Fruit fly (Drosophila melanogaster) whole organism, embryonic: ENCODE data around the gene CG32073.

ENCODE experiments used
- ATbp ChIP-seq: fragments of 200-800 bp; sonication (Bioruptor generic); optimal IDR thresholded peaks from 2 replicates; lab custom pipeline; 2017; ENCODE audit warnings: missing biosample characterization, mild to moderate bottlenecking, missing genetic modification characterization, missing genetic modification reagents
- Abd-B ChIP-seq: fragments of 200-800 bp; sonication (Bioruptor generic); optimal IDR thresholded peaks from 2 replicates; lab custom pipeline; 2018; ENCODE audit warnings: missing biosample characterization, mild to moderate bottlenecking, missing genetic modification characterization, moderate library complexity
- CG10147 ChIP-seq: fragments of 200-800 bp; sonication (Bioruptor generic); optimal IDR thresholded peaks from 2 replicates; lab custom pipeline; 2019; ENCODE audit warnings: missing biosample characterization, mild to moderate bottlenecking, missing genetic modification characterization, moderate library complexity
- CG11085 ChIP-seq: fragments of 200-800 bp; sonication (Bioruptor generic); IDR thresholded peaks from 2 replicates; pipeline ENCODE4 v1.3.6; 2022; ENCODE audit warnings: missing biosample characterization, missing genetic modification characterization
- CG13775 ChIP-seq: fragments of 200-800 bp; sonication (Bioruptor generic); optimal IDR thresholded peaks from 3 replicates; lab custom pipeline; 2017; ENCODE audit warnings: missing biosample characterization, mild to moderate bottlenecking, missing genetic modification characterization
- CG16863 ChIP-seq: fragments of 200-800 bp; sonication (Bioruptor generic); optimal IDR thresholded peaks from 3 replicates; lab custom pipeline; 2016; ENCODE audit warnings: missing biosample characterization, missing genetic modification characterization
- CG18262 ChIP-seq: fragments of 200-800 bp; optimal IDR thresholded peaks from 3 replicates; lab custom pipeline; 2019; ENCODE audit warnings: missing biosample characterization, mild to moderate bottlenecking, missing genetic modification characterization, moderate library complexity
- CG1832 ChIP-seq: fragments of 200-800 bp; sonication (Bioruptor generic); optimal IDR thresholded peaks from 2 replicates; lab custom pipeline; 2017; ENCODE audit warnings: missing biosample characterization, mild to moderate bottlenecking, missing genetic modification characterization, inconsistent platforms
- CG2120 ChIP-seq: fragments of 200-800 bp; sonication (Bioruptor generic); optimal IDR thresholded peaks from 3 replicates; lab custom pipeline; 2016; ENCODE audit warnings: missing biosample characterization, missing genetic modification characterization
- CG3838 ChIP-seq: fragments of 200-800 bp; sonication (Bioruptor generic); optimal IDR thresholded peaks from 3 replicates; lab custom pipeline; 2016; ENCODE audit warnings: missing biosample characterization, missing genetic modification characterization
- CG4360 ChIP-seq: fragments of 200-800 bp; sonication (Bioruptor generic); IDR thresholded peaks from 2 replicates; pipeline ENCODE4 v1.3.6; 2022; ENCODE audit warnings: missing biosample characterization, missing genetic modification characterization
- CG4854 ChIP-seq: fragments of 200-800 bp; sonication (Bioruptor generic); optimal IDR thresholded peaks from 2 replicates; lab custom pipeline; 2016; ENCODE audit warnings: missing biosample characterization, missing genetic modification characterization, inconsistent platforms
- CG5245 ChIP-seq: fragments of 200-800 bp; sonication (Bioruptor generic); optimal IDR thresholded peaks from 3 replicates; lab custom pipeline; 2016; ENCODE audit warnings: missing biosample characterization, missing genetic modification characterization
- CG6765 ChIP-seq: fragments of 200-800 bp; sonication (Bioruptor generic); optimal IDR thresholded peaks from 3 replicates; lab custom pipeline; 2017; ENCODE audit warnings: missing biosample characterization, mild to moderate bottlenecking, missing genetic modification characterization
- CG7839 ChIP-seq: fragments of 200-800 bp; sonication (Bioruptor generic); optimal IDR thresholded peaks from 3 replicates; lab custom pipeline; 2018; ENCODE audit warnings: missing biosample characterization, mild to moderate bottlenecking, missing genetic modification characterization, moderate library complexity
- CG7928 ChIP-seq: fragments of 200-800 bp; sonication (Bioruptor generic); optimal IDR thresholded peaks from 2 replicates; lab custom pipeline; 2017; ENCODE audit warnings: missing biosample characterization, mild to moderate bottlenecking, missing genetic modification characterization
- CG7963 ChIP-seq: fragments of 200-800 bp; sonication (Bioruptor generic); IDR thresholded peaks from 3 replicates; pipeline ENCODE4 v1.3.6; 2022; ENCODE audit warnings: missing biosample characterization, missing genetic modification characterization; ENCODE audit not compliant: partially characterized antibody
- CG8765 ChIP-seq: fragments of 200-800 bp; sonication (Bioruptor generic); IDR thresholded peaks from 2 replicates; pipeline ENCODE4 v1.3.6; 2022; ENCODE audit warnings: missing biosample characterization, missing genetic modification characterization
- CG9727 ChIP-seq: fragments of 200-800 bp; sonication (Bioruptor generic); optimal IDR thresholded peaks from 3 replicates; lab custom pipeline; 2017; ENCODE audit warnings: missing biosample characterization, mild to moderate bottlenecking, missing genetic modification characterization
- CTCF ChIP-seq: fragments of 200-800 bp; sonication (Bioruptor generic); optimal IDR thresholded peaks from 2 replicates; lab custom pipeline; 2017; ENCODE audit warnings: missing biosample characterization, mild to moderate bottlenecking, missing genetic modification characterization, moderate library complexity
- CkIIα-i1 ChIP-seq: fragments of 200-800 bp; sonication (Bioruptor generic); IDR thresholded peaks from 2 replicates; pipeline ENCODE4 v1.3.6; 2022; ENCODE audit warnings: missing biosample characterization, missing genetic modification characterization
- ERR ChIP-seq: fragments of 200-800 bp; sonication (Bioruptor generic); optimal IDR thresholded peaks from 2 replicates; lab custom pipeline; 2016; ENCODE audit warnings: missing biosample characterization, missing genetic modification characterization
- Elba2 ChIP-seq: fragments of 200-800 bp; sonication (Bioruptor generic); optimal IDR thresholded peaks from 3 replicates; lab custom pipeline; 2016; ENCODE audit warnings: missing biosample characterization, missing genetic modification characterization
- HmgZ ChIP-seq: fragments of 200-800 bp; sonication (Bioruptor generic); optimal IDR thresholded peaks from 2 replicates; lab custom pipeline; 2018; ENCODE audit warnings: missing biosample characterization, mild to moderate bottlenecking, missing genetic modification characterization
- Med ChIP-seq: fragments of 200-800 bp; sonication (Bioruptor generic); peaks from one replicate; lab custom pipeline; 2016; ENCODE audit warnings: missing biosample characterization, missing genetic modification characterization, mild to moderate bottlenecking, inconsistent platforms, moderate library complexity
- Meics ChIP-seq: fragments of 200-800 bp; sonication (Bioruptor generic); optimal IDR thresholded peaks from 2 replicates; lab custom pipeline; 2017; ENCODE audit warnings: missing biosample characterization, mild to moderate bottlenecking, missing genetic modification characterization
- Oli ChIP-seq: fragments of 200-800 bp; sonication (Bioruptor generic); optimal IDR thresholded peaks from 2 replicates; lab custom pipeline; 2018; ENCODE audit warnings: missing biosample characterization, mild to moderate bottlenecking, missing genetic modification characterization, moderate library complexity
- Optix ChIP-seq: fragments of 200-800 bp; sonication (Bioruptor generic); IDR thresholded peaks from 3 replicates; pipeline ENCODE4 v1.3.6; 2022; ENCODE audit warnings: missing biosample characterization, missing genetic modification characterization
- PHDP ChIP-seq: fragments of 200-800 bp; sonication (Bioruptor generic); optimal IDR thresholded peaks from 3 replicates; lab custom pipeline; 2018; ENCODE audit warnings: missing biosample characterization, mild to moderate bottlenecking, missing genetic modification characterization, moderate library complexity
- Sox100B ChIP-seq: fragments of 200-800 bp; sonication (Bioruptor generic); optimal IDR thresholded peaks from 3 replicates; lab custom pipeline; 2018; ENCODE audit warnings: missing biosample characterization, mild to moderate bottlenecking, missing genetic modification characterization
- Ssrp ChIP-seq: fragments of 200-800 bp; sonication (Bioruptor generic); optimal IDR thresholded peaks from 2 replicates; lab custom pipeline; 2018; ENCODE audit warnings: missing biosample characterization, mild to moderate bottlenecking, missing genetic modification characterization, moderate library complexity
- Xrp1 ChIP-seq: fragments of 200-800 bp; sonication (Bioruptor generic); IDR thresholded peaks from 2 replicates; pipeline ENCODE4 v1.3.6; 2022; ENCODE audit warnings: missing biosample characterization, missing genetic modification characterization
- ab ChIP-seq: fragments of 200-800 bp; sonication (Bioruptor generic); optimal IDR thresholded peaks from 2 replicates; lab custom pipeline; 2016; ENCODE audit warnings: missing biosample characterization, missing genetic modification characterization
- ara ChIP-seq: fragments of 200-800 bp; sonication (Bioruptor generic); IDR thresholded peaks from 2 replicates; pipeline ENCODE4 v1.3.6; 2022; ENCODE audit warnings: missing biosample characterization, missing genetic modification characterization
- ase ChIP-seq: fragments of 200-800 bp; sonication (Bioruptor generic); IDR thresholded peaks from 3 replicates; pipeline ENCODE4 v1.3.6; 2022; ENCODE audit warnings: missing biosample characterization, missing genetic modification characterization
- cad ChIP-seq: fragments of >200 bp; optimal IDR thresholded peaks from 2 replicates; lab custom pipeline; 2017; ENCODE audit warnings: missing biosample characterization, missing genetic modification characterization
- chm ChIP-seq: fragments of 200-800 bp; sonication (Bioruptor generic); IDR thresholded peaks from 2 replicates; pipeline ENCODE4 v1.3.6; 2022; ENCODE audit warnings: missing biosample characterization, missing genetic modification characterization
- chn ChIP-seq: fragments of 200-800 bp; sonication (Bioruptor generic); optimal IDR thresholded peaks from 2 replicates; lab custom pipeline; 2016; ENCODE audit warnings: missing biosample characterization, missing genetic modification characterization
- ewg ChIP-seq: fragments of 200-800 bp; sonication (Bioruptor generic); optimal IDR thresholded peaks from 3 replicates; lab custom pipeline; 2017; ENCODE audit warnings: mild to moderate bottlenecking, missing biosample characterization, missing genetic modification reagents, missing genetic modification characterization
- gcm ChIP-seq: fragments of 200-800 bp; sonication (Bioruptor generic); optimal IDR thresholded peaks from 2 replicates; lab custom pipeline; 2019; ENCODE audit warnings: missing biosample characterization, mild to moderate bottlenecking, missing genetic modification characterization, moderate library complexity
- gfzf ChIP-seq: fragments of 200-800 bp; sonication (Bioruptor generic); optimal IDR thresholded peaks from 2 replicates; lab custom pipeline; 2016; ENCODE audit warnings: missing biosample characterization, mild to moderate bottlenecking, missing genetic modification characterization, moderate library complexity
- kay ChIP-seq: fragments of 200-800 bp; sonication (Bioruptor generic); optimal IDR thresholded peaks from 2 replicates; lab custom pipeline; 2016; ENCODE audit warnings: missing biosample characterization, missing genetic modification characterization
- ken ChIP-seq: fragments of 200-800 bp; sonication (Bioruptor generic); IDR thresholded peaks from 3 replicates; pipeline ENCODE4 v1.3.6; 2022; ENCODE audit warnings: missing biosample characterization, missing genetic modification characterization
- otp ChIP-seq: fragments of 200-800 bp; sonication (Bioruptor generic); IDR thresholded peaks from 3 replicates; pipeline ENCODE4, ENCODE4 v1.3.6; 2022; ENCODE audit warnings: missing biosample characterization, missing genetic modification characterization
- pum ChIP-seq: fragments of 200-800 bp; sonication (Bioruptor generic); optimal IDR thresholded peaks from 2 replicates; lab custom pipeline; 2016; ENCODE audit warnings: missing biosample characterization, missing genetic modification characterization
- rib ChIP-seq: fragments of 200-800 bp; sonication (Bioruptor generic); IDR thresholded peaks from 2 replicates; pipeline ENCODE4 v1.3.6; 2022; ENCODE audit warnings: missing biosample characterization, missing genetic modification characterization
- salm ChIP-seq: fragments of 200-800 bp; sonication (Bioruptor generic); optimal IDR thresholded peaks from 2 replicates; lab custom pipeline; 2018; ENCODE audit warnings: missing biosample characterization, mild to moderate bottlenecking, missing genetic modification characterization
- sna ChIP-seq: fragments of 200-800 bp; sonication (Bioruptor generic); IDR thresholded peaks from 2 replicates; pipeline ENCODE4 v1.3.6; 2022; ENCODE audit warnings: missing biosample characterization, missing genetic modification characterization; ENCODE audit not compliant: partially characterized antibody
- sug ChIP-seq: fragments of 200-800 bp; optimal IDR thresholded peaks from 2 replicates; lab custom pipeline; 2019; ENCODE audit warnings: missing biosample characterization, mild to moderate bottlenecking, missing genetic modification characterization, moderate library complexity
- trh ChIP-seq: fragments of 200-800 bp; sonication (Bioruptor generic); optimal IDR thresholded peaks from 2 replicates; lab custom pipeline; 2016; ENCODE audit warnings: missing biosample characterization, missing genetic modification characterization
- twi ChIP-seq: fragments of 200-800 bp; optimal IDR thresholded peaks from 2 replicates; lab custom pipeline; 2019; ENCODE audit warnings: missing biosample characterization, mild to moderate bottlenecking, missing genetic modification characterization, moderate library complexity
- unc-4 ChIP-seq: fragments of 200-800 bp; sonication (Bioruptor generic); IDR thresholded peaks from 2 replicates; pipeline ENCODE4 v1.3.6; 2022; ENCODE audit warnings: missing biosample characterization, missing genetic modification characterization; ENCODE audit not compliant: partially characterized antibody

Gene CG32073

DNA sequence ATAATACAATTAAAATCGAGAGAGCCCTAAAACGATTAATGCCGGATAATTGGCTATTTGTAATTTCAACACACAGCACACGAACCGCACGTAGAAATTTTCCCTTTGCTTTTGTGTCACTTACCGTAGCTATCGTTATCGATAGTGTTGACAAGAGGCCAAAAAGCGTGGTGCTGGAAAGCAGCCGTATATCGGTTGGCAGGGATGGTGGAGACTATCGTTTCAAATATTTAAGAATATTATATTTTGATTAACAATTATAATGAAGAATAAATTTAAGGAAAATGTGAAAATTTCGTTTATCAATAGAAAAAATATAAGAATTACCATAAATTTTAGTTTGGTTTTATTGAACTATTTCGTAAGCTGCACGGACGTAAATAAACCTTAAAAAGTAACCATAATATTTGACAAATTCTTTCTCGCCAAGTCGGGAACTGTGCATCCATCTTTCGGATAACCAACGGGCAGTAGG lies 14.3 kb downstream of the CG32073 start, which contains the start of gene JIL-1 (continued):
- TF ChIP-seq HmgZ (tag; lab: Kevin White, UChicago) (peak; percentile 49), CG7928 (peak; percentile 89), ase (GFP tag; lab: Robert Waterston, UW) (peak; percentile 76), CG18262 (tag; lab: Kevin White, UChicago) (peak; percentile 43), chn (GFP tag; lab: Kevin White, UChicago) (peak; percentile 50), gcm (GFP tag; lab: Kevin White, UChicago) (no peak), CG3838 (GFP tag; lab: Kevin White, UChicago) (no peak), ab (GFP tag; lab: Kevin White, UChicago) (no peak), Med (GFP tag; lab: Kevin White, UChicago) (peak; percentile 95), CG16863 (GFP tag; lab: Kevin White, UChicago) (no peak), ara (peak; percentile 68; the same call in 1 of the 2 replicates), CG9727 (peak; percentile 28), CG7839 (peak; percentile 79), CkIIα-i1 (GFP tag; lab: Robert Waterston, UW) (no peak), PHDP (tag; lab: Kevin White, UChicago) (peak; percentile 43), unc-4 (peak; percentile 87), salm (tag; lab: Kevin White, UChicago) (no peak), Elba2 (GFP tag; lab: Kevin White, UChicago) (peak; percentile 40), CG4360 (GFP tag; lab: Robert Waterston, UW) (peak; percentile 44), pum (GFP tag; lab: Kevin White, UChicago) (peak; percentile 1), CG6765 (peak; percentile 46), chm (GFP tag; lab: Robert Waterston, UW) (peak; percentile 51), gfzf (GFP tag; lab: Kevin White, UChicago) (no peak), Oli (peak; percentile 35), CG5245 (GFP tag; lab: Kevin White, UChicago) (peak; percentile 40), CG11085 (GFP tag; lab: Robert Waterston, UW) (peak; percentile 76), Xrp1 (GFP tag; lab: Robert Waterston, UW) (peak; percentile 76), CG10147 (peak; percentile 53), cad (no peak), Abd-B (GFP tag; lab: Kevin White, UChicago) (peak; percentile 26), sug (tag; lab: Kevin White, UChicago) (peak; percentile 67), CTCF (GFP tag; lab: Kevin White, UChicago) (no peak), Meics (GFP tag; lab: Kevin White, UChicago) (peak; percentile 69), sna (GFP tag; lab: Robert Waterston, UW) (peak; percentile 64), Ssrp (tag; lab: Kevin White, UChicago) (peak; percentile 38), CG4854 (peak; percentile 48), ERR (GFP tag; lab: Kevin White, UChicago) (no peak), CG7963 (GFP tag; lab: Robert Waterston, UW) (peak; percentile 79), ewg (peak; percentile 6), twi (tag; lab: Kevin White, UChicago) (no peak), CG13775 (GFP tag; lab: Kevin White, UChicago) (peak; percentile 37), kay (GFP tag; lab: Kevin White, UChicago) (peak; percentile 32), otp (0 out of 3 replicates have a peak, but pooled peaks have one; percentile 11), rib (peak; percentile 50), CG1832 (GFP tag; lab: Kevin White, UChicago) (no peak), CG2120 (GFP tag; lab: Kevin White, UChicago) (peak; percentile 85), Sox100B (GFP tag; lab: Kevin White, UChicago) (peak; percentile 29), CG8765 (GFP tag; lab: Robert Waterston, UW) (no peak), trh (GFP tag; lab: Kevin White, UChicago) (peak; percentile 8), Optix (no peak), ken (peak; percentile 81), ATbp (GFP tag; lab: Kevin White, UChicago) (no peak)
